Fruit fly (Drosophila melanogaster): ENCODE results near the gene Nek2.

Gene Nek2

dm6 chrX:7933210-7933915, 41.9 kb upstream of the Nek2 start, which contains the start of the genes Dhdds and RpS14a (continued):
- peak; percentile 15 for TF ChIP-seq CG13424 (tag; optimal IDR thresholded peaks at IDR 0.05)
- TF ChIP-seq CG4328 (GFP tag; optimal IDR thresholded peaks at IDR 0.05): peak; percentile 74
- TF ChIP-seq mam (GFP tag; optimal IDR thresholded peaks at IDR 0.05): peak; percentile 35
- TF ChIP-seq bcd (GFP tag; optimal IDR thresholded peaks at IDR 0.05): peak; percentile 88
- TF ChIP-seq emc (GFP tag; optimal IDR thresholded peaks at IDR 0.05): peak; percentile 40
- no peak for TF ChIP-seq CG1647 (GFP tag; optimal IDR thresholded peaks at IDR 0.05)
- TF ChIP-seq Deaf1 (tag; optimal IDR thresholded peaks at IDR 0.05): no peak
- peak; percentile 53 for TF ChIP-seq slp2 (GFP tag; optimal IDR thresholded peaks at IDR 0.05)
- no peak for TF ChIP-seq Gsc (GFP tag; IDR thresholded peaks at IDR 0.05)
- peak; percentile 36 for TF ChIP-seq sqz (GFP tag; optimal IDR thresholded peaks at IDR 0.05)
- peak; percentile 50 for TF ChIP-seq unpg (GFP tag; optimal IDR thresholded peaks at IDR 0.05)
- TF ChIP-seq org-1 (GFP tag; optimal IDR thresholded peaks at IDR 0.05): peak; percentile 54
- TF ChIP-seq CG17829 (tag; optimal IDR thresholded peaks at IDR 0.05): peak; percentile 44
- TF ChIP-seq CG4360 (GFP tag; IDR thresholded peaks at IDR 0.05): no peak
- TF ChIP-seq aop (GFP tag; IDR thresholded peaks at IDR 0.05): no peak
- TF ChIP-seq CG1024 (GFP tag; IDR thresholded peaks at IDR 0.05): no peak
- TF ChIP-seq twi (tag; optimal IDR thresholded peaks at IDR 0.05): peak; percentile 16
- no peak for TF ChIP-seq fru (optimal IDR thresholded peaks at IDR 0.05)
- peak; percentile 54 for TF ChIP-seq Dp (GFP tag; optimal IDR thresholded peaks at IDR 0.05)
- TF ChIP-seq phol (tag; optimal IDR thresholded peaks at IDR 0.05): peak; percentile 80
- peak; percentile 77 for TF ChIP-seq Sry-δ (GFP tag; optimal IDR thresholded peaks at IDR 0.05)
- TF ChIP-seq lmd (GFP tag; IDR thresholded peaks at IDR 0.05): no peak
- no peak for TF ChIP-seq kay (GFP tag; optimal IDR thresholded peaks at IDR 0.05)
- TF ChIP-seq oc (tag; optimal IDR thresholded peaks at IDR 0.05): no peak
- TF ChIP-seq btn (GFP tag; optimal IDR thresholded peaks at IDR 0.05): no peak
- peak; percentile 8 for TF ChIP-seq CG6654 (GFP tag; optimal IDR thresholded peaks at IDR 0.05)
- TF ChIP-seq cwo (GFP tag; optimal IDR thresholded peaks at IDR 0.05): peak; percentile 20
- peak; percentile 61 for TF ChIP-seq CG30403 (GFP tag; optimal IDR thresholded peaks at IDR 0.05)
- peak in 1 of 2 experiments; percentile 67 for TF ChIP-seq insv (GFP tag; optimal IDR thresholded peaks at IDR 0.05)
- TF ChIP-seq Nf-YB (GFP tag; optimal IDR thresholded peaks at IDR 0.05): peak; percentile 18
- TF ChIP-seq sd (tag; optimal IDR thresholded peaks at IDR 0.05): peak; percentile 9
- peak; percentile 9; the same call in 1 of the 2 replicates for TF ChIP-seq seq (GFP tag; IDR thresholded peaks at IDR 0.05)
- peak; percentile 83 for TF ChIP-seq CG17361 (GFP tag; IDR thresholded peaks at IDR 0.05)
- TF ChIP-seq CG7839 (tag; optimal IDR thresholded peaks at IDR 0.05): peak; percentile 40
- TF ChIP-seq CG10565 (GFP tag; optimal IDR thresholded peaks at IDR 0.05): no peak
- TF ChIP-seq cas (GFP tag; IDR thresholded peaks at IDR 0.05): no peak
- TF ChIP-seq ERR (GFP tag; optimal IDR thresholded peaks at IDR 0.05): no peak
- TF ChIP-seq CG3163 (GFP tag; optimal IDR thresholded peaks at IDR 0.05): no peak
- TF ChIP-seq CG4424 (GFP tag; optimal IDR thresholded peaks at IDR 0.05): peak; percentile 77
- peak; percentile 33 for TF ChIP-seq Oli (tag; optimal IDR thresholded peaks at IDR 0.05)
- TF ChIP-seq NC2α (GFP tag; optimal IDR thresholded peaks at IDR 0.05): peak; percentile 32
- TF ChIP-seq CG8290 (GFP tag; optimal IDR thresholded peaks at IDR 0.05): peak; percentile 56
- peak; percentile 17 to 35 for TF ChIP-seq CG8290 (tag; optimal IDR thresholded peaks at IDR 0.05)

Data from whole organism, embryonic.